Fruit fly (Drosophila melanogaster) whole organism, prepupa: ENCODE measurements around the gene Ssdp.

Source experiments
- Blimp-1 ChIP-seq: fragments of 200-800 bp; sonication (Bioruptor generic); optimal IDR thresholded peaks from 3 replicates; lab custom pipeline; 2017; ENCODE audit warnings: missing biosample characterization, missing genetic modification characterization, mild to moderate bottlenecking, moderate library complexity, missing genetic modification reagents
- CG11294 ChIP-seq: fragments of 200-800 bp; sonication (Bioruptor generic); IDR thresholded peaks from 2 replicates; pipeline ENCODE4 v1.3.6; 2022; ENCODE audit warnings: missing biosample characterization, missing genetic modification characterization
- CG16779 ChIP-seq: fragments of 200-800 bp; sonication (Bioruptor generic); optimal IDR thresholded peaks from 3 replicates; lab custom pipeline; 2017; ENCODE audit warnings: missing biosample characterization, mild to moderate bottlenecking, missing genetic modification characterization
- CG32006 ChIP-seq: fragments of 200-800 bp; sonication (Bioruptor generic); optimal IDR thresholded peaks from 3 replicates; lab custom pipeline; 2017; ENCODE audit warnings: missing biosample characterization, mild to moderate bottlenecking, missing genetic modification characterization
- CG6792 ChIP-seq: fragments of 200-800 bp; sonication (Bioruptor generic); optimal IDR thresholded peaks from 3 replicates; lab custom pipeline; 2016; ENCODE audit warnings: missing biosample characterization, missing genetic modification characterization
- Eip93F ChIP-seq: fragments of 200-800 bp; sonication (Bioruptor generic); optimal IDR thresholded peaks from 2 replicates; lab custom pipeline; 2016; ENCODE audit warnings: missing biosample characterization, mild to moderate bottlenecking, missing genetic modification characterization
- Ets96B ChIP-seq: fragments of 200-800 bp; optimal IDR thresholded peaks from 2 replicates; lab custom pipeline; 2019; ENCODE audit warnings: missing biosample characterization, mild to moderate bottlenecking, missing genetic modification characterization, moderate library complexity
- Met ChIP-seq: fragments of 200-800 bp; sonication (Bioruptor generic); optimal IDR thresholded peaks from 3 replicates; lab custom pipeline; 2016; ENCODE audit warnings: missing biosample characterization, missing genetic modification characterization
- esn ChIP-seq: fragments of 200-800 bp; sonication (Bioruptor generic); optimal IDR thresholded peaks from 2 replicates; lab custom pipeline; 2016; ENCODE audit warnings: missing biosample characterization, mild to moderate bottlenecking, missing genetic modification characterization, moderate library complexity
- lz ChIP-seq: fragments of 200-800 bp; sonication (Bioruptor generic); optimal IDR thresholded peaks from 3 replicates; lab custom pipeline; 2016; ENCODE audit warnings: missing biosample characterization, missing genetic modification characterization
- pdm3 ChIP-seq: fragments of 200-800 bp; sonication (Bioruptor generic); optimal IDR thresholded peaks from 3 replicates; lab custom pipeline; 2016; ENCODE audit warnings: missing biosample characterization, missing genetic modification characterization

- TF ChIP-seq Blimp-1 (GFP tag; lab: Kevin White, UChicago), result no peak
- no peak for TF ChIP-seq esn
- no peak for TF ChIP-seq Ets96B (tag; lab: Kevin White, UChicago)
- no peak for TF ChIP-seq lz (GFP tag; lab: Kevin White, UChicago)
- TF ChIP-seq Eip93F (GFP tag; lab: Kevin White, UChicago), result no peak
- no peak for TF ChIP-seq CG11294 (GFP tag; lab: Robert Waterston, UW)
- no peak for TF ChIP-seq CG32006 (GFP tag; lab: Kevin White, UChicago)
- TF ChIP-seq Met (GFP tag; lab: Kevin White, UChicago), result no peak
- no peak for TF ChIP-seq pdm3 (GFP tag; lab: Kevin White, UChicago)
- TF ChIP-seq CG16779 (tag; lab: Kevin White, UChicago), result no peak
- TF ChIP-seq CG6792 (GFP tag; lab: Kevin White, UChicago), result no peak
These were observed 1.6 kb downstream of the Ssdp start for dm6 chr3R:18197802-18198148.
